Worm (Caenorhabditis elegans): Measurements from ENCODE around the gene sri-73.
A peak's percentile ranks its signal among the peaks of the same experiment; 100 is the strongest.

sri-73 gene

DNA sequence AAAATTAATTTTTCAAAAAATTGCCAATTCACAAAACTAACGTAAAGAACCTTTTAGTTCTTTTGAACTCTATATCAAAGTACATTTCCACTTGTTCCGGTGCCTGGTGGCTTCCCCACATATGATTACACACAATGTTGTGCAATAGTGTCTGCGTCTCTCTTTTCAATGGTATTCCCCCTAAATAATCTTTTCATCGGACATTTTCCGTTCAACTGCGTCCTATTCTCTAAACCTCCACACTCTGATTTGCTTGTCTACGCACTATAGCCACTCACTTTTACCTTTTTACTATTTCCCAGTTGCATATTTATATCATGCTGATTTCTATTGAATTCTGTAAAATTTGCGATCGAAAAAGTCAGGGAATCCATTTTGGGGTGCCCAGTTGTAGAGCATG, 33.8 kb downstream of the sri-73 start, which contains the start of gene nhr-58 (continued):
- peak; percentile 90 for TF ChIP-seq lin-1 (GFP tag; IDR thresholded peaks at IDR 0.05)
- peak; percentile 84 for TF ChIP-seq nhr-102 (tag; optimal IDR thresholded peaks at IDR 0.05)
- no peak for TF ChIP-seq nhr-111 (GFP tag; optimal IDR thresholded peaks at IDR 0.05)
- peak; percentile 74 to 86 for TF ChIP-seq mdl-1 (tag; optimal IDR thresholded peaks at IDR 0.05)
- TF ChIP-seq ztf-7 (tag; optimal IDR thresholded peaks at IDR 0.05) = peak; percentile 77
- peak; percentile 92 for TF ChIP-seq nhr-77 (tag; optimal IDR thresholded peaks at IDR 0.05)
- no peak for TF ChIP-seq fkh-10 (GFP tag; optimal IDR thresholded peaks at IDR 0.05)
- TF ChIP-seq arid-1 (GFP tag; conservative IDR thresholded peaks at IDR 0.05) = no peak
- TF ChIP-seq unc-62 (GFP tag; optimal IDR thresholded peaks at IDR 0.05 in 1 of 2) = no peak
- no peak for TF ChIP-seq unc-62 (tag; optimal IDR thresholded peaks at IDR 0.05)
- TF ChIP-seq nhr-11 (tag; optimal IDR thresholded peaks at IDR 0.05) = peak; percentile 69

- TF ChIP-seq daf-12 (tag; optimal IDR thresholded peaks at IDR 0.05) (no peak), dve-1 (tag; optimal IDR thresholded peaks at IDR 0.05; ENCODE audit: insufficient read depth) (no peak), unc-39 (tag; optimal IDR thresholded peaks at IDR 0.05) (no peak), D1046.2 (GFP tag; IDR thresholded peaks at IDR 0.05) (no peak), T26A8.4 (GFP tag; IDR thresholded peaks at IDR 0.05) (no peak), hlh-30 (tag; optimal IDR thresholded peaks at IDR 0.05; ENCODE audit: insufficient read depth) (no peak), ztf-7 (tag; optimal IDR thresholded peaks at IDR 0.05) (no peak), ceh-20 (GFP tag; IDR thresholded peaks at IDR 0.05) (no peak)
These were observed 38.3 kb downstream of the sri-73 start, which contains the start of gene srw-108 for ce11 chrV:527602-528001. Gene srw-108 (plus strand): TSS chrV:527902.

ce11 chrV:525040-525439, 40.8 kb downstream of the sri-73 start, which contains the start of gene R11G11.16:
Gene R11G11.16 (minus strand): TSS chrV:525140.
- no peak for TF ChIP-seq pqm-1 (tag; optimal IDR thresholded peaks at IDR 0.05)
- no peak for TF ChIP-seq nhr-6 (tag; optimal IDR thresholded peaks at IDR 0.05)
- TF ChIP-seq nhr-41 (GFP tag; IDR thresholded peaks at IDR 0.05) = no peak
- no peak for TF ChIP-seq lim-7 (GFP tag; IDR thresholded peaks at IDR 0.05)
- TF ChIP-seq madf-9 (GFP tag; conservative IDR thresholded peaks at IDR 0.05) = no peak
- TF ChIP-seq daf-12 (tag; optimal IDR thresholded peaks at IDR 0.05) = no peak

DNA sequence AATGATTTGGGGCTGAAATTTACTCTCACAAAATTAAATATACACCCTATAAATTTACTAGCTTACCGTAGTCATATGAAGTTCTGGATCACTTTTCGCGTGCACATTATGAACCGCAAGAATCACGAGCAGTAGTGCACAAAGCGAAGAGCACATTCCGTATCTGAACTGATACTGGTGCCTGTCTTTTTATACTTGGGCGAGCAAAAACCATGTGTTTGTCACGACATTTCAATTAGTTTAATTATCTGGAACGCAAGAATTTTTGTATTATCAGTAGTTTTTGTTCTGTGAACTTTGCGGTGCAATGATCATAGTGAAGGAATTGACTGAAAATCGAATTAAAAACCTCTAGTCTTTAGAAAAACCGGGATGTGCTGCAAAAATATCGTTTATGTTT, 41.8 kb downstream of the sri-73 start, which contains the start of gene lipl-3:
lipl-3 (minus strand) TSS at position 161 of the 400 bp plus-strand sequence.
- TF ChIP-seq sdz-12 (GFP tag; optimal IDR thresholded peaks at IDR 0.05) = no peak
- TF ChIP-seq hlh-30 (tag; optimal IDR thresholded peaks at IDR 0.05; ENCODE audit: insufficient read depth) = peak; percentile 15
- TF ChIP-seq nhr-77 (tag; optimal IDR thresholded peaks at IDR 0.05) = no peak
- no peak for TF ChIP-seq php-3 (GFP tag; IDR thresholded peaks at IDR 0.05)
- TF ChIP-seq mdl-1 (tag; optimal IDR thresholded peaks at IDR 0.05) = no peak
- no peak for TF ChIP-seq ceh-62 (tag; optimal IDR thresholded peaks at IDR 0.05)
- peak; percentile 65 for TF ChIP-seq nhr-28 (tag; optimal IDR thresholded peaks at IDR 0.05)
- TF ChIP-seq D1046.2 (GFP tag; IDR thresholded peaks at IDR 0.05) = no peak
- no peak for TF ChIP-seq ctbp-1 (GFP tag; IDR thresholded peaks at IDR 0.05)
- TF ChIP-seq dmd-6 (GFP tag; IDR thresholded peaks at IDR 0.05) = peak; percentile 77
- TF ChIP-seq R02D3.7 (tag; optimal IDR thresholded peaks at IDR 0.05) = no peak
- TF ChIP-seq fkh-10 (GFP tag; optimal IDR thresholded peaks at IDR 0.05) = no peak
- no peak for TF ChIP-seq ceh-32 (tag; optimal IDR thresholded peaks at IDR 0.05; ENCODE audit: poor library complexity)
- no peak for TF ChIP-seq dpl-1 (GFP tag; optimal IDR thresholded peaks at IDR 0.05)
- TF ChIP-seq ZK337.2 (GFP tag; IDR thresholded peaks at IDR 0.05) = no peak
- no peak for TF ChIP-seq dve-1 (tag; optimal IDR thresholded peaks at IDR 0.05; ENCODE audit: insufficient read depth)
- TF ChIP-seq nhr-76 (tag; optimal IDR thresholded peaks at IDR 0.05) = no peak
- TF ChIP-seq vab-7 (GFP tag; IDR thresholded peaks at IDR 0.05) = no peak
- TF ChIP-seq ceh-82 (tag; optimal IDR thresholded peaks at IDR 0.05) = no peak
- no peak for TF ChIP-seq tra-1 (GFP tag; IDR thresholded peaks at IDR 0.05)
- no peak for TF ChIP-seq nhr-25 (tag; optimal IDR thresholded peaks at IDR 0.05; ENCODE audit: borderline replicate concordance, insufficient read depth)
- TF ChIP-seq nhr-237 (tag; optimal IDR thresholded peaks at IDR 0.05) = no peak
- no peak for TF ChIP-seq nhr-48 (tag; optimal IDR thresholded peaks at IDR 0.05)
- TF ChIP-seq snpc-4 (tag; optimal IDR thresholded peaks at IDR 0.05) = no peak

All from whole organism, L4 larva.